Worm (Caenorhabditis elegans): ENCODE measurements around the gene T22F7.4.
A peak's percentile ranks its signal among the peaks of the same experiment; 100 is the strongest.

Gene T22F7.4

ce11 chrIII:491090-491597, 35.6 kb downstream of the T22F7.4 start, which contains the start of gene unc-45 (continued):
- no peak for TF ChIP-seq ama-1 (optimal IDR thresholded peaks at IDR 0.05)
- TF ChIP-seq nhr-6 (tag; optimal IDR thresholded peaks at IDR 0.05) = no peak
- TF ChIP-seq F13H6.1 (tag; optimal IDR thresholded peaks at IDR 0.05) = no peak
- TF ChIP-seq unc-55 (GFP tag; optimal IDR thresholded peaks at IDR 0.05) = peak; percentile 84
- no peak for TF ChIP-seq snpc-4 (tag; optimal IDR thresholded peaks at IDR 0.05)
- peak; percentile 31 for TF ChIP-seq lin-13 (GFP tag; optimal IDR thresholded peaks at IDR 0.05)
- no peak for TF ChIP-seq nhr-12 (tag; optimal IDR thresholded peaks at IDR 0.05)

ce11 chrIII:488464-488863, 38.3 kb downstream of the T22F7.4 start, which contains the start of gene F30H5.5:
Gene F30H5.5, plus strand, starts transcription at chrIII:488764.
- no peak for TF ChIP-seq mbf-1 (tag; optimal IDR thresholded peaks at IDR 0.05)
- TF ChIP-seq snpc-4 (tag; optimal IDR thresholded peaks at IDR 0.05) = no peak
- TF ChIP-seq elt-3 (tag; optimal IDR thresholded peaks at IDR 0.05) = no peak
- TF ChIP-seq skn-1 (tag; optimal IDR thresholded peaks at IDR 0.05) = no peak
- TF ChIP-seq lsy-2 (tag; optimal IDR thresholded peaks at IDR 0.05) = no peak
- TF ChIP-seq elt-1 (tag; optimal IDR thresholded peaks at IDR 0.05) = no peak
- no peak for TF ChIP-seq ZK546.5 (tag; optimal IDR thresholded peaks at IDR 0.05)
- TF ChIP-seq nhr-21 (tag; optimal IDR thresholded peaks at IDR 0.05) = no peak
- TF ChIP-seq nhr-6 (tag; optimal IDR thresholded peaks at IDR 0.05) = no peak
- no peak for TF ChIP-seq fos-1 (tag; optimal IDR thresholded peaks at IDR 0.05)
- no peak for TF ChIP-seq ztf-1 (GFP tag; conservative IDR thresholded peaks at IDR 0.05)
- no peak for TF ChIP-seq ztf-11 (tag; optimal IDR thresholded peaks at IDR 0.05)
- TF ChIP-seq peb-1 (tag; optimal IDR thresholded peaks at IDR 0.05) = no peak
- TF ChIP-seq nhr-23 (tag; optimal IDR thresholded peaks at IDR 0.05) = no peak
- no peak for TF ChIP-seq ama-1 (optimal IDR thresholded peaks at IDR 0.05)
- no peak for TF ChIP-seq F13H6.1 (tag; optimal IDR thresholded peaks at IDR 0.05)
- TF ChIP-seq mdl-1 (tag; optimal IDR thresholded peaks at IDR 0.05) = no peak

- TF ChIP-seq ZK546.5 (tag; optimal IDR thresholded peaks at IDR 0.05) = no peak
- TF ChIP-seq elt-1 (tag; optimal IDR thresholded peaks at IDR 0.05) = no peak
- no peak for TF ChIP-seq nhr-77 (tag; optimal IDR thresholded peaks at IDR 0.05)
- TF ChIP-seq lin-11 (tag; optimal IDR thresholded peaks at IDR 0.05) = no peak
- TF ChIP-seq nhr-23 (tag; optimal IDR thresholded peaks at IDR 0.05) = no peak
- no peak for TF ChIP-seq ama-1 (optimal IDR thresholded peaks at IDR 0.05)
- no peak for TF ChIP-seq Y55F3AM.14 (GFP tag; optimal IDR thresholded peaks at IDR 0.05)
Observed at ce11 chrIII:486077-486597, 40.6 kb downstream of the T22F7.4 start, which contains the start of gene nlp-32. Gene nlp-32, minus strand, starts transcription at chrIII:486547.

- TF ChIP-seq Y55F3AM.14 (GFP tag; optimal IDR thresholded peaks at IDR 0.05) = no peak
- no peak for TF ChIP-seq nhr-11 (tag; optimal IDR thresholded peaks at IDR 0.05)
- TF ChIP-seq elt-3 (tag; optimal IDR thresholded peaks at IDR 0.05) = no peak
- no peak for TF ChIP-seq lin-39 (tag; optimal IDR thresholded peaks at IDR 0.05)
- no peak for TF ChIP-seq egl-27 (tag; optimal IDR thresholded peaks at IDR 0.05)
- no peak for TF ChIP-seq ZK546.5 (tag; optimal IDR thresholded peaks at IDR 0.05)
- TF ChIP-seq fos-1 (tag; optimal IDR thresholded peaks at IDR 0.05) = no peak
- no peak for TF ChIP-seq elt-1 (tag; optimal IDR thresholded peaks at IDR 0.05)
- no peak for TF ChIP-seq gmeb-1 (tag; optimal IDR thresholded peaks at IDR 0.05)
- TF ChIP-seq lin-11 (tag; optimal IDR thresholded peaks at IDR 0.05) = no peak
- no peak for TF ChIP-seq ztf-11 (tag; optimal IDR thresholded peaks at IDR 0.05)
- no peak for TF ChIP-seq ztf-1 (GFP tag; conservative IDR thresholded peaks at IDR 0.05)
- TF ChIP-seq lin-13 (GFP tag; optimal IDR thresholded peaks at IDR 0.05) = no peak
Observed at ce11 chrIII:483556-483955, 43.2 kb downstream of the T22F7.4 start, which contains the start of gene F10C5.3. Gene F10C5.3, plus strand, starts transcription at chrIII:483868.

ce11 chrIII:482739-483138, 44.0 kb downstream of the T22F7.4 start:
- TF ChIP-seq ceh-82 (tag; optimal IDR thresholded peaks at IDR 0.05) (no peak), mab-5 (tag; optimal IDR thresholded peaks at IDR 0.05) (no peak), egl-27 (tag; optimal IDR thresholded peaks at IDR 0.05) (no peak), nhr-21 (tag; optimal IDR thresholded peaks at IDR 0.05) (peak; percentile 71), ztf-1 (GFP tag; conservative IDR thresholded peaks at IDR 0.05) (no peak), ZK546.5 (tag; optimal IDR thresholded peaks at IDR 0.05) (no peak), nhr-77 (tag; optimal IDR thresholded peaks at IDR 0.05) (no peak), C34F6.9 (tag; optimal IDR thresholded peaks at IDR 0.05) (peak; percentile 26), peb-1 (tag; optimal IDR thresholded peaks at IDR 0.05) (no peak), sma-9 (GFP tag; optimal IDR thresholded peaks at IDR 0.05) (no peak), sma-9 (tag; optimal IDR thresholded peaks at IDR 0.05) (no peak), unc-39 (tag; optimal IDR thresholded peaks at IDR 0.05) (no peak), ztf-4 (tag; optimal IDR thresholded peaks at IDR 0.05) (peak; percentile 18), unc-62 (GFP tag; optimal IDR thresholded peaks at IDR 0.05) (no peak), F13H6.1 (tag; optimal IDR thresholded peaks at IDR 0.05) (no peak), nhr-23 (tag; optimal IDR thresholded peaks at IDR 0.05) (no peak), ceh-16 (tag; optimal IDR thresholded peaks at IDR 0.05) (no peak), nhr-12 (tag; optimal IDR thresholded peaks at IDR 0.05) (no peak), unc-55 (GFP tag; optimal IDR thresholded peaks at IDR 0.05) (no peak), nhr-129 (tag; optimal IDR thresholded peaks at IDR 0.05) (no peak), dmd-4 (tag; optimal IDR thresholded peaks at IDR 0.05) (peak; percentile 46), elt-3 (tag; optimal IDR thresholded peaks at IDR 0.05) (no peak), ama-1 (optimal IDR thresholded peaks at IDR 0.05) (no peak), nhr-237 (tag; optimal IDR thresholded peaks at IDR 0.05) (no peak), blmp-1 (tag; optimal IDR thresholded peaks at IDR 0.05; ENCODE audit: insufficient read depth) (no peak), sem-4 (tag; optimal IDR thresholded peaks at IDR 0.05) (no peak), skn-1 (tag; optimal IDR thresholded peaks at IDR 0.05) (peak; percentile 49), nhr-6 (tag; optimal IDR thresholded peaks at IDR 0.05) (no peak), nhr-25 (tag; optimal IDR thresholded peaks at IDR 0.05) (no peak), nhr-11 (tag; optimal IDR thresholded peaks at IDR 0.05) (no peak)

Data from whole organism, L2 larva.